Fruit fly (Drosophila melanogaster) whole organism, embryonic: Measurements from ENCODE around the gene NK7.1.

Source experiments
- CG10321 ChIP-seq: fragments of 200-800 bp; sonication (Bioruptor generic); IDR thresholded peaks from 2 replicates; pipeline ENCODE4 v1.3.6; 2022; ENCODE audit warnings: missing biosample characterization, missing genetic modification characterization
- CG11504 ChIP-seq: fragments of 200-800 bp; sonication (Bioruptor generic); optimal IDR thresholded peaks from 3 replicates; lab custom pipeline; 2019; ENCODE audit warnings: missing biosample characterization, mild to moderate bottlenecking, missing genetic modification characterization, moderate library complexity
- CG11695 ChIP-seq: fragments of 200-800 bp; sonication (Bioruptor generic); IDR thresholded peaks from 3 replicates; pipeline ENCODE4 v1.3.6; 2022; ENCODE audit warnings: missing biosample characterization, missing genetic modification characterization
- CG11723 ChIP-seq: fragments of 200-800 bp; sonication (Bioruptor generic); optimal IDR thresholded peaks from 2 replicates; lab custom pipeline; 2017; ENCODE audit warnings: missing biosample characterization, mild to moderate bottlenecking, missing genetic modification characterization
- CG12236 ChIP-seq: fragments of 200-800 bp; sonication (Bioruptor generic); optimal IDR thresholded peaks from 2 replicates; lab custom pipeline; 2016; ENCODE audit warnings: missing biosample characterization, missing genetic modification characterization
- CG13424 ChIP-seq: fragments of 200-800 bp; sonication (Bioruptor generic); optimal IDR thresholded peaks from 2 replicates; lab custom pipeline; 2019; ENCODE audit warnings: missing biosample characterization, mild to moderate bottlenecking, missing genetic modification characterization, moderate library complexity
- CG14014 ChIP-seq: fragments of 200-800 bp; sonication (Bioruptor generic); IDR thresholded peaks from 2 replicates; pipeline ENCODE4 v1.3.6; 2022; ENCODE audit warnings: missing biosample characterization, missing genetic modification characterization
- CG1529 ChIP-seq: fragments of 200-800 bp; sonication (Bioruptor generic); optimal IDR thresholded peaks from 3 replicates; lab custom pipeline; 2018; ENCODE audit warnings: missing biosample characterization, missing genetic modification characterization
- CG15514 ChIP-seq: fragments of 200-800 bp; sonication (Bioruptor generic); optimal IDR thresholded peaks from 3 replicates; lab custom pipeline; 2017; ENCODE audit warnings: missing biosample characterization, missing genetic modification characterization, mild to moderate bottlenecking, moderate library complexity, missing genetic modification reagents
- CG15696 ChIP-seq: fragments of 200-800 bp; sonication (Bioruptor generic); optimal IDR thresholded peaks from 2 replicates; lab custom pipeline; 2019; ENCODE audit warnings: missing biosample characterization, mild to moderate bottlenecking, missing genetic modification characterization, moderate library complexity
- CG17802 ChIP-seq: fragments of 200-800 bp; sonication (Bioruptor generic); optimal IDR thresholded peaks from 2 replicates; lab custom pipeline; 2018; ENCODE audit warnings: missing biosample characterization, mild to moderate bottlenecking, missing genetic modification characterization, moderate library complexity
- CG18011 ChIP-seq: fragments of 200-800 bp; sonication (Bioruptor generic); optimal IDR thresholded peaks from 2 replicates; lab custom pipeline; 2017; ENCODE audit warnings: missing biosample characterization, missing genetic modification characterization, mild to moderate bottlenecking, moderate library complexity, missing genotype
- CG33213 ChIP-seq: fragments of 200-800 bp; sonication (Bioruptor generic); optimal IDR thresholded peaks from 3 replicates; lab custom pipeline; 2016; ENCODE audit warnings: missing biosample characterization, missing genetic modification characterization
- CG3407 ChIP-seq: fragments of 200-800 bp; sonication (Bioruptor generic); optimal IDR thresholded peaks from 2 replicates; lab custom pipeline; 2018; ENCODE audit warnings: missing biosample characterization, mild to moderate bottlenecking, missing genetic modification characterization
- CG4404 ChIP-seq: fragments of 200-800 bp; sonication (Bioruptor generic); IDR thresholded peaks from 2 replicates; pipeline ENCODE4 v1.3.6; 2022; ENCODE audit warnings: missing biosample characterization, missing genetic modification characterization
- CG4707 ChIP-seq: fragments of 200-800 bp; sonication (Bioruptor generic); optimal IDR thresholded peaks from 2 replicates; lab custom pipeline; 2018; ENCODE audit warnings: missing biosample characterization, mild to moderate bottlenecking, missing genetic modification characterization, moderate library complexity
- CG6765 ChIP-seq: fragments of 200-800 bp; sonication (Bioruptor generic); optimal IDR thresholded peaks from 3 replicates; lab custom pipeline; 2017; ENCODE audit warnings: missing biosample characterization, mild to moderate bottlenecking, missing genetic modification characterization
- CG8089 ChIP-seq: fragments of 200-800 bp; sonication (Bioruptor generic); optimal IDR thresholded peaks from 3 replicates; lab custom pipeline; 2016; ENCODE audit warnings: missing biosample characterization, missing genetic modification characterization
- CG9437 ChIP-seq: fragments of 200-800 bp; sonication (Bioruptor generic); optimal IDR thresholded peaks from 2 replicates; lab custom pipeline; 2018; ENCODE audit warnings: missing biosample characterization, mild to moderate bottlenecking, missing genetic modification characterization
- Dip2 ChIP-seq: fragments of 200-800 bp; sonication (Bioruptor generic); IDR thresholded peaks from 2 replicates; pipeline ENCODE4 v1.3.6; 2022; ENCODE audit warnings: missing biosample characterization, missing genetic modification characterization
- Gsc ChIP-seq: fragments of 200-800 bp; sonication (Bioruptor generic); IDR thresholded peaks from 2 replicates; pipeline ENCODE4 v1.3.6; 2022; ENCODE audit warnings: missing biosample characterization, missing genetic modification characterization
- HLH4C ChIP-seq: fragments of 200-800 bp; sonication (Bioruptor generic); IDR thresholded peaks from 3 replicates; pipeline ENCODE4 v1.3.6; 2022; ENCODE audit warnings: missing biosample characterization, missing genetic modification characterization; ENCODE audit not compliant: partially characterized antibody
- Hmr ChIP-seq: fragments of 200-800 bp; sonication (Bioruptor generic); optimal IDR thresholded peaks from 3 replicates; lab custom pipeline; 2017; ENCODE audit warnings: mild to moderate bottlenecking, missing biosample characterization, missing genetic modification reagents, missing genetic modification characterization
- Hr39 ChIP-seq: fragments of >200 bp; optimal IDR thresholded peaks from 2 replicates; lab custom pipeline; 2017
- Lim3 ChIP-seq: fragments of 200-800 bp; sonication (Bioruptor generic); IDR thresholded peaks from 2 replicates; pipeline ENCODE4 v1.3.6; 2022; ENCODE audit warnings: missing biosample characterization, missing genetic modification characterization
- Lpt ChIP-seq: fragments of >200 bp; optimal IDR thresholded peaks from 2 replicates; lab custom pipeline; 2018; ENCODE audit warnings: missing biosample characterization, missing genetic modification characterization
- MBD-R2 ChIP-seq: fragments of 200-800 bp; sonication (Bioruptor generic); IDR thresholded peaks from 2 replicates; pipeline ENCODE4 v1.3.6; 2022; ENCODE audit warnings: missing biosample characterization, missing genetic modification characterization
- Med ChIP-seq: fragments of 200-800 bp; sonication (Bioruptor generic); peaks from one replicate; lab custom pipeline; 2016; ENCODE audit warnings: missing biosample characterization, missing genetic modification characterization, mild to moderate bottlenecking, inconsistent platforms, moderate library complexity
- NK7.1 ChIP-seq: fragments of 200-800 bp; sonication (Bioruptor generic); optimal IDR thresholded peaks from 3 replicates; lab custom pipeline; 2016; ENCODE audit warnings: missing biosample characterization, missing genetic modification characterization
- Rfx ChIP-seq: fragments of 200-800 bp; sonication (Bioruptor generic); IDR thresholded peaks from 2 replicates; pipeline ENCODE4 v1.3.6; 2022; ENCODE audit warnings: missing biosample characterization, missing genetic modification characterization
- Sry-δ ChIP-seq: fragments of 200-800 bp; sonication (Bioruptor generic); optimal IDR thresholded peaks from 2 replicates; lab custom pipeline; 2016; ENCODE audit warnings: missing biosample characterization, missing genetic modification characterization
- bigmax ChIP-seq: fragments of 200-800 bp; sonication (Bioruptor generic); optimal IDR thresholded peaks from 2 replicates; lab custom pipeline; 2018; ENCODE audit warnings: missing biosample characterization, mild to moderate bottlenecking, missing genetic modification characterization
- crc ChIP-seq: fragments of 200-800 bp; sonication (Bioruptor generic); optimal IDR thresholded peaks from 2 replicates; lab custom pipeline; 2016; ENCODE audit warnings: missing biosample characterization, missing genetic modification characterization
- disco-r ChIP-seq: fragments of 200-800 bp; sonication (Bioruptor generic); optimal IDR thresholded peaks from 2 replicates; lab custom pipeline; 2016; ENCODE audit warnings: missing biosample characterization, missing genetic modification characterization
- dmrt11E ChIP-seq: fragments of 200-800 bp; sonication (Bioruptor generic); optimal IDR thresholded peaks from 3 replicates; lab custom pipeline; 2018; ENCODE audit warnings: missing biosample characterization, mild to moderate bottlenecking, missing genetic modification characterization, moderate library complexity
- dpn ChIP-seq, 2 experiments: fragments of 200-800 bp; sonication (Bioruptor generic); optimal IDR thresholded peaks; 3 replicates each; lab custom pipeline; 2016; ENCODE audit warnings: missing biosample characterization in 2 of 2, missing genetic modification characterization in 2 of 2
- eve ChIP-seq, 2 experiments: fragments of >200 bp; optimal IDR thresholded peaks; 2 replicates each; lab custom pipeline; 2017; ENCODE audit warnings: missing biosample characterization in 2 of 2, missing genetic modification characterization in 2 of 2
- exex ChIP-seq: fragments of 200-800 bp; sonication (Bioruptor generic); optimal IDR thresholded peaks from 4 replicates; lab custom pipeline; 2018; ENCODE audit warnings: missing biosample characterization, mild to moderate bottlenecking, missing genetic modification characterization, moderate library complexity
- fd96Cb ChIP-seq: fragments of 200-800 bp; sonication (Bioruptor generic); optimal IDR thresholded peaks from 2 replicates; lab custom pipeline; 2018; ENCODE audit warnings: missing biosample characterization, mild to moderate bottlenecking, missing genetic modification characterization, moderate library complexity
- fru ChIP-seq: fragments of >200 bp; optimal IDR thresholded peaks from 2 replicates; lab custom pipeline; 2017
- ind ChIP-seq: fragments of 200-800 bp; sonication (Bioruptor generic); optimal IDR thresholded peaks from 3 replicates; lab custom pipeline; 2016; ENCODE audit warnings: missing biosample characterization, missing genetic modification characterization
- maf-S ChIP-seq: fragments of 200-800 bp; sonication (Bioruptor generic); optimal IDR thresholded peaks from 2 replicates; lab custom pipeline; 2016; ENCODE audit warnings: missing biosample characterization, missing genetic modification characterization
- nom ChIP-seq: fragments of 200-800 bp; sonication (Bioruptor generic); optimal IDR thresholded peaks from 2 replicates; lab custom pipeline; 2017; ENCODE audit warnings: missing biosample characterization, missing genetic modification characterization, mild to moderate bottlenecking, moderate library complexity, missing genetic modification reagents
- org-1 ChIP-seq: fragments of 200-800 bp; sonication (Bioruptor generic); optimal IDR thresholded peaks from 2 replicates; lab custom pipeline; 2017; ENCODE audit warnings: missing biosample characterization, missing genetic modification characterization
- prd ChIP-seq, 3 experiments: fragments of >200 bp in 2 of 3; fragments of 200-800 bp in 1 of 3; sonication (Bioruptor generic) in 1 of 3; optimal IDR thresholded peaks in 2 of 3; IDR thresholded peaks in 1 of 3; 2 replicates in 2 of 3; 3 replicates in 1 of 3; pipeline versions ENCODE4 v1.3.6 to Lab custom; 2017 to 2022; ENCODE audit warnings: missing biosample characterization in 1 of 3, missing genetic modification characterization in 1 of 3
- pros ChIP-seq: fragments of 200-800 bp; sonication (Bioruptor generic); optimal IDR thresholded peaks from 3 replicates; lab custom pipeline; 2019; ENCODE audit warnings: missing biosample characterization, mild to moderate bottlenecking, missing genetic modification characterization, moderate library complexity
- ro ChIP-seq: fragments of 200-800 bp; sonication (Bioruptor generic); IDR thresholded peaks from 2 replicates; pipeline ENCODE4 v1.3.6; 2022; ENCODE audit warnings: missing biosample characterization, missing genetic modification characterization
- ssp ChIP-seq: fragments of 200-800 bp; sonication (Bioruptor generic); IDR thresholded peaks from 2 replicates; pipeline ENCODE4 v1.3.6; 2022; ENCODE audit warnings: missing biosample characterization, missing genetic modification characterization
- sug ChIP-seq: fragments of 200-800 bp; optimal IDR thresholded peaks from 2 replicates; lab custom pipeline; 2019; ENCODE audit warnings: missing biosample characterization, mild to moderate bottlenecking, missing genetic modification characterization, moderate library complexity

Gene NK7.1

dm6 chr3R:14370199-14370933, 2.4 kb downstream of the NK7.1 start (continued):
- TF ChIP-seq CG15514 (GFP tag; lab: Kevin White, UChicago): peak; percentile 48
- TF ChIP-seq nom (GFP tag; lab: Kevin White, UChicago): peak; percentile 78
- no peak for TF ChIP-seq prd (optimal IDR thresholded peaks at IDR 0.05; lab: Kevin White, UChicago)
- TF ChIP-seq prd (GFP tag; IDR thresholded peaks at IDR 0.05; lab: Robert Waterston, UW): peak; percentile 84
- no peak for TF ChIP-seq CG15696 (tag; lab: Kevin White, UChicago)
- TF ChIP-seq CG17802: peak; percentile 14
- TF ChIP-seq Lim3: 0 out of 2 replicates have a peak, but pooled peaks have one; percentile 16
- peak; percentile 25; the same call in 1 of the 2 replicates for TF ChIP-seq ro (GFP tag; lab: Robert Waterston, UW)
- TF ChIP-seq Gsc: no peak; the same call in 1 of the 2 replicates
- TF ChIP-seq CG11504: peak; percentile 99
- peak; percentile 38 for TF ChIP-seq CG11723
- TF ChIP-seq CG4707 (GFP tag; lab: Kevin White, UChicago): peak; percentile 44
- TF ChIP-seq NK7.1 (GFP tag; lab: Kevin White, UChicago): peak; percentile 64
- no peak for TF ChIP-seq Hr39 (lab: Kevin White, UChicago)
- peak; percentile 33 for TF ChIP-seq exex (tag; lab: Kevin White, UChicago)
- TF ChIP-seq org-1 (GFP tag; lab: Kevin White, UChicago): peak; percentile 72
- TF ChIP-seq fru (lab: Kevin White, UChicago): no peak
- peak; percentile 89 for TF ChIP-seq Rfx (GFP tag; lab: Robert Waterston, UW)
- TF ChIP-seq bigmax: no peak
- peak; percentile 22 for TF ChIP-seq CG12236 (GFP tag; lab: Kevin White, UChicago)
- peak; percentile 29 for TF ChIP-seq Sry-δ (GFP tag; lab: Kevin White, UChicago)
- TF ChIP-seq CG13424 (tag; lab: Kevin White, UChicago): peak; percentile 79
- peak in 1 of 2 experiments; percentile 94 for TF ChIP-seq eve (GFP tag; optimal IDR thresholded peaks at IDR 0.05; lab: Kevin White, UChicago)
- no peak for TF ChIP-seq HLH4C
- TF ChIP-seq CG18011 (GFP tag; lab: Kevin White, UChicago): peak; percentile 48
- TF ChIP-seq sug (tag; lab: Kevin White, UChicago): peak; percentile 82
- no peak for TF ChIP-seq Dip2 (GFP tag; lab: Robert Waterston, UW)
- peak; percentile 61 for TF ChIP-seq CG9437 (GFP tag; lab: Kevin White, UChicago)
- TF ChIP-seq CG10321 (GFP tag; lab: Robert Waterston, UW): 0 out of 2 replicates have a peak, but pooled peaks have one; percentile 30
- peak; percentile 54 for TF ChIP-seq dmrt11E (tag; lab: Kevin White, UChicago)
- peak; percentile 41 for TF ChIP-seq CG8089
- TF ChIP-seq Hmr (GFP tag; lab: Kevin White, UChicago): peak; percentile 84
- TF ChIP-seq CG11695 (GFP tag; lab: Robert Waterston, UW): peak; percentile 85
- TF ChIP-seq dpn (GFP tag; optimal IDR thresholded peaks at IDR 0.05; lab: Kevin White, UChicago): peak; percentile 74 to 82
- no peak for TF ChIP-seq Lpt (GFP tag; lab: Kevin White, UChicago)
- TF ChIP-seq CG1529 (GFP tag; lab: Kevin White, UChicago): peak; percentile 52
- peak; percentile 27 for TF ChIP-seq disco-r (GFP tag; lab: Kevin White, UChicago)
- peak; percentile 47 for TF ChIP-seq crc (GFP tag; lab: Kevin White, UChicago)
- TF ChIP-seq MBD-R2 (GFP tag; lab: Robert Waterston, UW): 0 out of 2 replicates have a peak, but pooled peaks have one; percentile 25
- TF ChIP-seq CG6765: no peak
- TF ChIP-seq ssp: 0 out of 2 replicates have a peak, but pooled peaks have one; percentile 30
- peak; percentile 94 for TF ChIP-seq Med (GFP tag; lab: Kevin White, UChicago)
- TF ChIP-seq pros (GFP tag; lab: Kevin White, UChicago): peak; percentile 15
- TF ChIP-seq CG3407 (GFP tag; lab: Kevin White, UChicago): peak; percentile 68
- TF ChIP-seq ind: peak; percentile 79
- peak; percentile 67 for TF ChIP-seq fd96Cb (tag; lab: Kevin White, UChicago)
- peak; percentile 59 for TF ChIP-seq maf-S (GFP tag; lab: Kevin White, UChicago)
- 0 out of 2 replicates have a peak, but pooled peaks have one; percentile 25 for TF ChIP-seq CG4404 (GFP tag; lab: Robert Waterston, UW)
- TF ChIP-seq CG33213 (GFP tag; lab: Kevin White, UChicago): peak; percentile 8
- peak; percentile 85 for TF ChIP-seq CG14014 (GFP tag; lab: Robert Waterston, UW)
